Worm (Caenorhabditis elegans): Measurements from ENCODE around the gene grl-8.

ce11 chrV:6702692-6703091 is 30.2 kb downstream of the grl-8 start, which contains the start of gene era-1:
- TF ChIP-seq ces-1 (GFP tag; optimal IDR thresholded peaks at IDR 0.05), result no peak
- no peak for TF ChIP-seq ceh-43 (GFP tag; optimal IDR thresholded peaks at IDR 0.05)
- no peak for TF ChIP-seq pha-4 (tag; optimal IDR thresholded peaks at IDR 0.05)
- TF ChIP-seq mab-5 (tag; optimal IDR thresholded peaks at IDR 0.05), result no peak
- TF ChIP-seq snpc-4 (tag; optimal IDR thresholded peaks at IDR 0.05), result no peak
